Worm (Caenorhabditis elegans) whole organism, L4 larva: Measurements from ENCODE around the gene nlp-78.

Experiments used
- F49E8.2 ChIP-seq: sonication (generic microtip); optimal IDR thresholded peaks from 2 replicates; lab custom pipeline; 2016; ENCODE audit warnings: missing compliant biosample characterization, mild to moderate bottlenecking, missing genetic modification characterization, borderline replicate concordance
- Y75B8A.6 ChIP-seq: fragments of 200-800 bp; sonication (Bioruptor generic); IDR thresholded peaks from 2 replicates; pipeline ENCODE4 v1.3.6; 2022; ENCODE audit warnings: missing genetic modification reagents, missing genetic modification characterization, missing compliant biosample characterization
- ZK546.5 ChIP-seq, 2 experiments: sonication (generic microtip); optimal IDR thresholded peaks; 2 replicates each; lab custom pipeline; 2017; ENCODE audit warnings: missing biosample characterization in 2 of 2, missing genetic modification characterization in 2 of 2
- aha-1 ChIP-seq: fragments of 150-350 bp; peaks from one replicate; lab custom pipeline; 2014; ENCODE audit warnings: missing biosample characterization, missing genetic modification characterization
- aly-2 ChIP-seq: sonication (generic microtip); optimal IDR thresholded peaks from 2 replicates; lab custom pipeline; 2018; ENCODE audit warnings: missing biosample characterization, missing genetic modification characterization
- ceh-44 ChIP-seq: fragments of 200-800 bp; sonication (Bioruptor generic); IDR thresholded peaks from 2 replicates; pipeline ENCODE4 v1.3.6; 2022; ENCODE audit warnings: missing genetic modification reagents, missing genetic modification characterization, missing compliant biosample characterization
- ceh-82 ChIP-seq: sonication (generic microtip); optimal IDR thresholded peaks from 2 replicates; lab custom pipeline; 2017; ENCODE audit warnings: missing biosample characterization, missing genetic modification characterization
- cey-2 ChIP-seq: sonication (generic microtip); optimal IDR thresholded peaks from 3 replicates; lab custom pipeline; 2017; ENCODE audit warnings: missing genetic modification characterization, mild to moderate bottlenecking, missing compliant biosample characterization, antibody characterized with exemption, borderline replicate concordance; ENCODE audit not compliant: insufficient read depth
- ctbp-1 ChIP-seq: fragments of 200-800 bp; sonication (Bioruptor generic); IDR thresholded peaks from 2 replicates; pipeline ENCODE4 v1.3.6; 2022; ENCODE audit warnings: missing genetic modification reagents, missing genetic modification characterization, missing compliant biosample characterization
- daf-12 ChIP-seq: fragments of 150-350 bp; optimal IDR thresholded peaks from 2 replicates; lab custom pipeline; 2014; ENCODE audit warnings: missing biosample characterization, missing genetic modification reagents, missing genetic modification characterization
- dmd-6 ChIP-seq: fragments of 200-800 bp; sonication (Bioruptor generic); IDR thresholded peaks from 2 replicates; pipeline ENCODE4 v1.3.6; 2022; ENCODE audit warnings: missing genetic modification reagents, missing genetic modification characterization, missing compliant biosample characterization
- dve-1 ChIP-seq: sonication (generic microtip); optimal IDR thresholded peaks from 2 replicates; lab custom pipeline; 2017; ENCODE audit warnings: antibody characterized with exemption, mild to moderate bottlenecking, missing genetic modification characterization, missing compliant biosample characterization; ENCODE audit not compliant: insufficient read depth
- hif-1 ChIP-seq, 2 experiments: sonication (generic microtip); optimal IDR thresholded peaks; 2 replicates each; lab custom pipeline; 2016 to 2017; ENCODE audit warnings: missing compliant biosample characterization in 2 of 2, missing genetic modification characterization in 2 of 2, missing genetic modification reagents in 2 of 2, missing genotype in 2 of 2, mild to moderate bottlenecking in 1 of 2
- hlh-11 ChIP-seq: fragments of 200-800 bp; sonication (Bioruptor generic); optimal IDR thresholded peaks from 2 replicates; lab custom pipeline; 2018; ENCODE audit warnings: mild to moderate bottlenecking, missing genetic modification characterization, missing compliant biosample characterization
- hlh-30 ChIP-seq: sonication (generic microtip); optimal IDR thresholded peaks from 2 replicates; lab custom pipeline; 2017; ENCODE audit warnings: antibody characterized with exemption, mild to moderate bottlenecking, missing genetic modification characterization, missing compliant biosample characterization; ENCODE audit not compliant: insufficient read depth
- lim-7 ChIP-seq: fragments of 200-800 bp; sonication (Bioruptor generic); IDR thresholded peaks from 2 replicates; pipeline ENCODE4 v1.3.6; 2022; ENCODE audit warnings: missing genetic modification characterization, missing compliant biosample characterization
- lin-1 ChIP-seq: fragments of 200-800 bp; sonication (Bioruptor generic); IDR thresholded peaks from 2 replicates; pipeline ENCODE4 v1.3.6; 2022; ENCODE audit warnings: missing genetic modification reagents, missing genetic modification characterization, missing compliant biosample characterization
- lsy-2 ChIP-seq, 2 experiments: fragments of 150-350 bp in 1 of 2; sonication (generic microtip) in 1 of 2; optimal IDR thresholded peaks; 2 replicates each; lab custom pipeline; 2014 to 2017; ENCODE audit warnings: missing biosample characterization in 2 of 2, missing genetic modification characterization in 2 of 2
- madf-5 ChIP-seq, 2 experiments: fragments of 200-800 bp; sonication (Bioruptor generic); IDR thresholded peaks; 2 replicates each; pipeline ENCODE4 v1.3.6; 2022; ENCODE audit warnings: missing compliant biosample characterization in 2 of 2, missing genetic modification characterization in 2 of 2
- mxl-2 ChIP-seq: fragments of 200-800 bp; sonication (Bioruptor generic); conservative IDR thresholded peaks from 2 replicates; pipeline ENCODE4 v1.3.6; 2022; ENCODE audit warnings: missing genetic modification reagents, missing genetic modification characterization, missing compliant biosample characterization
- nhr-102 ChIP-seq: sonication (generic microtip); optimal IDR thresholded peaks from 2 replicates; lab custom pipeline; 2016; ENCODE audit warnings: mild to moderate bottlenecking, missing genetic modification characterization, moderate library complexity, missing compliant biosample characterization
- nhr-11 ChIP-seq: fragments of 150-350 bp; optimal IDR thresholded peaks from 2 replicates; lab custom pipeline; 2014; ENCODE audit warnings: missing biosample characterization, missing genetic modification characterization
- nhr-237 ChIP-seq: sonication (generic microtip); optimal IDR thresholded peaks from 2 replicates; lab custom pipeline; 2017; ENCODE audit warnings: missing biosample characterization, missing genetic modification characterization
- nhr-25 ChIP-seq: sonication (generic microtip); optimal IDR thresholded peaks from 2 replicates; lab custom pipeline; 2017; ENCODE audit warnings: missing genetic modification characterization, mild to moderate bottlenecking, missing compliant biosample characterization, antibody characterized with exemption, moderate library complexity, borderline replicate concordance; ENCODE audit not compliant: insufficient read depth
- nhr-28 ChIP-seq: fragments of 150-350 bp; optimal IDR thresholded peaks from 2 replicates; lab custom pipeline; 2014; ENCODE audit warnings: missing biosample characterization, missing genetic modification characterization
- nhr-48 ChIP-seq: sonication (generic microtip); optimal IDR thresholded peaks from 2 replicates; lab custom pipeline; 2016; ENCODE audit warnings: mild to moderate bottlenecking, missing genetic modification characterization, missing compliant biosample characterization
- nhr-6 ChIP-seq: fragments of 150-350 bp; optimal IDR thresholded peaks from 2 replicates; lab custom pipeline; 2014; ENCODE audit warnings: missing biosample characterization, missing genetic modification characterization
- pha-4 ChIP-seq, 2 experiments: fragments of 150-350 bp in 1 of 2; fragments of 200-800 bp in 1 of 2; sonication (Bioruptor generic) in 1 of 2; IDR thresholded peaks in 1 of 2; optimal IDR thresholded peaks in 1 of 2; 2 replicates each; pipeline versions ENCODE4 v1.3.6 to Lab custom; 2014 to 2022; ENCODE audit warnings: missing genetic modification characterization in 2 of 2, missing genetic modification reagents in 2 of 2, missing biosample characterization in 1 of 2, missing compliant biosample characterization in 1 of 2
- pqm-1 ChIP-seq: sonication (generic microtip); optimal IDR thresholded peaks from 2 replicates; lab custom pipeline; 2017; ENCODE audit warnings: missing biosample characterization, missing genetic modification characterization
- rbr-2 ChIP-seq: sonication (generic microtip); optimal IDR thresholded peaks from 2 replicates; lab custom pipeline; 2016; ENCODE audit warnings: missing genotype, missing genetic modification characterization, missing compliant biosample characterization
- snpc-4 ChIP-seq: fragments of 150-350 bp; optimal IDR thresholded peaks from 2 replicates; lab custom pipeline; 2014; ENCODE audit warnings: missing biosample characterization, missing genetic modification characterization
- tag-97 ChIP-seq: fragments of 200-800 bp; sonication (Bioruptor generic); IDR thresholded peaks from 2 replicates; pipeline ENCODE4 v1.3.6; 2022; ENCODE audit warnings: missing genetic modification characterization, missing compliant biosample characterization
- unc-62 ChIP-seq, 3 experiments: fragments of 150-350 bp in 1 of 3; sonication (generic microtip); optimal IDR thresholded peaks in 2 of 3; peaks in 1 of 3; 1 replicate in 1 of 3; 2 replicates in 2 of 3; lab custom pipeline; 2014 to 2017; ENCODE audit warnings: missing biosample characterization in 3 of 3, missing genetic modification characterization in 3 of 3, missing genetic modification reagents in 3 of 3, missing genotype in 1 of 3
- vab-7 ChIP-seq: fragments of 200-800 bp; sonication (Bioruptor generic); IDR thresholded peaks from 2 replicates; pipeline ENCODE4 v1.3.6; 2022; ENCODE audit warnings: missing genetic modification reagents, missing genetic modification characterization, missing compliant biosample characterization
- zag-1 ChIP-seq: fragments of 150-350 bp; optimal IDR thresholded peaks from 2 replicates; lab custom pipeline; 2014; ENCODE audit warnings: missing biosample characterization, missing genetic modification characterization
- zip-11 ChIP-seq: fragments of 200-800 bp; sonication (Bioruptor generic); IDR thresholded peaks from 2 replicates; pipeline ENCODE4 v1.3.6; 2022; ENCODE audit warnings: missing genetic modification characterization, missing compliant biosample characterization
- ztf-11 ChIP-seq: fragments of 150-350 bp; optimal IDR thresholded peaks from 2 replicates; lab custom pipeline; 2014; ENCODE audit warnings: missing biosample characterization, missing genetic modification characterization

Gene nlp-78

DNA sequence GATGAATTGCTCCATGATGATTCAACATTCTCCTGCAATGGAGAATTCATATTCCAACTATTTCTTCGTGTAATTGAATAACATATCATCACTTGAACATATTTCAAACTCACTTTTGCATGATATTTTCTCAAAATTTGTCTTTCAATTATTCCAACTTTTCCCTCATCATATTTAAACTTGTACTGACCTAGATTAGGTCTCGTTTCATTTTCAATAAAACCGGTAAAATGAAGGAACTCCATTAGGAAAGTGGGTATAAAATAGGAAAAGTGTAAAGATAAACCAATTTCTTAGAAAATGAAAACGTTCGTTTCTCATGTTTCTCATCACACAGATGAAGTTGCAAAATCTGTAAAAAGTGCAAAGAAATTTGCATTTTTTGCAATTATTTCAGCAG, 16.3 kb downstream of the nlp-78 start, which contains the start of gene col-78:
Gene col-78 (plus strand): TSS at position 301 of the 400 bp plus-strand sequence.
- no peak for TF ChIP-seq ZK546.5 (tag; optimal IDR thresholded peaks at IDR 0.05; lab: Kevin White, UChicago)
- TF ChIP-seq hif-1 (tag; optimal IDR thresholded peaks at IDR 0.05; lab: Kevin White, UChicago) = no peak
- TF ChIP-seq ztf-11 = no peak
- TF ChIP-seq nhr-6 (tag; lab: Kevin White, UChicago) = no peak
- no peak for TF ChIP-seq snpc-4 (tag; lab: Kevin White, UChicago)
- no peak for TF ChIP-seq lim-7 (GFP tag; lab: Robert Waterston, UW)
- no peak for TF ChIP-seq rbr-2
- TF ChIP-seq zag-1 (tag; lab: Kevin White, UChicago) = no peak
- TF ChIP-seq madf-5 (GFP tag; IDR thresholded peaks at IDR 0.05; lab: Robert Waterston, UW) = no peak
- no peak for TF ChIP-seq aly-2 (tag; lab: Kevin White, UChicago)
- TF ChIP-seq dmd-6 (GFP tag; lab: Robert Waterston, UW) = no peak
- TF ChIP-seq ceh-44 (GFP tag; lab: Robert Waterston, UW) = no peak
- no peak for TF ChIP-seq mxl-2 (GFP tag; lab: Robert Waterston, UW)

DNA sequence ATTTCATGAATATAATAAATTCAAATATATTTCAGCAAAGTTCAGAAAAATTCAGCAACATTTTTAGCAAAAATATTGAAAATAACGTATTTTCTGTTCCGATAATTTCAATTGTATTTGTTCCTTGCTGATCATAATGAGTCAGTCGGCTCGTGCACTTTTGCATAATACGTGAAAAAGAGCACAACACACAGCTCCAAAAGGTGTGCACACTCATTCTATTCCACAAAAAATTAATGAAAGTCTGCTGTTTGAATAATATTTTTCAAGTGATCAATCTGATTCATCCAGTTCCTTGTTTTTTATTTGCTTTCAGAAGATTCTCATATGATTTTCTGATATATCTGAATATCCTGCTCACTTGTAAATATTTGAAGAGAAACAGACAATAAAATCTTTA, 18.4 kb downstream of the nlp-78 start:
- no peak for TF ChIP-seq nhr-237
- no peak for TF ChIP-seq Y75B8A.6 (GFP tag; lab: Robert Waterston, UW)
- TF ChIP-seq vab-7 (GFP tag; lab: Robert Waterston, UW) = no peak
- TF ChIP-seq pha-4 (GFP tag; IDR thresholded peaks at IDR 0.05; lab: Robert Waterston, UW) = no peak
- no peak for TF ChIP-seq pha-4 (tag; optimal IDR thresholded peaks at IDR 0.05; lab: Kevin White, UChicago)
- TF ChIP-seq aha-1 (tag; lab: Kevin White, UChicago) = peak; percentile 96
- no peak for TF ChIP-seq madf-5 (GFP tag; IDR thresholded peaks at IDR 0.05; lab: Robert Waterston, UW)
- TF ChIP-seq pqm-1 (tag; lab: Kevin White, UChicago) = no peak
- no peak for TF ChIP-seq tag-97 (GFP tag; lab: Robert Waterston, UW)
- TF ChIP-seq hif-1 (tag; optimal IDR thresholded peaks at IDR 0.05; lab: Kevin White, UChicago) = peak; percentile 87 to 89
- no peak for TF ChIP-seq nhr-11 (tag; lab: Kevin White, UChicago)
- no peak for TF ChIP-seq dve-1 (tag; lab: Kevin White, UChicago)
- TF ChIP-seq ctbp-1 (GFP tag; lab: Robert Waterston, UW) = no peak
- TF ChIP-seq daf-12 = no peak
- no peak for TF ChIP-seq nhr-102
- no peak for TF ChIP-seq nhr-25 (tag; lab: Kevin White, UChicago)

DNA sequence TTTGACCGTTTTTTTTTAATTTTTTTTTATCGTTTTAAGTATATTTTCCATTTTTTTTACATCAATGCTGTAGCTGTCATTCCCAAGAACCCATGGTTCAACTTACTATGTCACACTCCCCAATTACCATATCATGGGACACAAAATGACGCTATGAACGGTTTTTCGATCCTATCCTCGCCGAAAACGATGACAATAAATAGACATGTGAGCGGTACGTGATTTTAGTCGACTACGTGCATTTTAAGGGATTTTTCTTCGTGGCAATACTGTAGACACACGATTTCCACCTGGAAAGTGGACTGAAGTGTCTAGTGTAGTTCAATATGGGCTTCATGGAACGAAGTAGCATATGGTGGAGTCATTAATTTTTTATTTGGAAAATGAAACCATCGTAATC, 20.3 kb downstream of the nlp-78 start:
- no peak for TF ChIP-seq zag-1 (tag; lab: Kevin White, UChicago)
- peak; percentile 85 for TF ChIP-seq nhr-28
- peak; percentile 68 for TF ChIP-seq dmd-6 (GFP tag; lab: Robert Waterston, UW)
- TF ChIP-seq zip-11 (GFP tag; lab: Robert Waterston, UW) = no peak
- TF ChIP-seq hif-1 (tag; optimal IDR thresholded peaks at IDR 0.05; lab: Kevin White, UChicago) = peak; percentile 97 to 98
- TF ChIP-seq lin-1 = no peak
- no peak for TF ChIP-seq F49E8.2
- TF ChIP-seq cey-2 (tag; lab: Kevin White, UChicago) = no peak
- TF ChIP-seq unc-62 (GFP tag; optimal IDR thresholded peaks at IDR 0.05 in 1 of 2; lab: Kevin White, UChicago) = no peak
- TF ChIP-seq unc-62 (tag; optimal IDR thresholded peaks at IDR 0.05; lab: Kevin White, UChicago) = no peak
- TF ChIP-seq aha-1 (tag; lab: Kevin White, UChicago) = peak; percentile 63
- no peak for TF ChIP-seq lsy-2 (tag; optimal IDR thresholded peaks at IDR 0.05; lab: Kevin White, UChicago)
- TF ChIP-seq ceh-82 = no peak
- TF ChIP-seq vab-7 (GFP tag; lab: Robert Waterston, UW) = no peak
- peak; percentile 1 for TF ChIP-seq nhr-48 (tag; lab: Kevin White, UChicago)
- TF ChIP-seq hlh-11 (tag; lab: Kevin White, UChicago) = peak; percentile 8
- TF ChIP-seq dve-1 (tag; lab: Kevin White, UChicago) = peak; percentile 50
- TF ChIP-seq hlh-30 (tag; lab: Kevin White, UChicago) = peak; percentile 76
